Worm (Caenorhabditis elegans) whole organism, L3 larva: ENCODE data around the gene ucr-2.2.

ENCODE experiments used
- ama-1 ChIP-seq: fragments of 150-350 bp; optimal IDR thresholded peaks from 2 replicates; lab custom pipeline; 2018
- elt-3 ChIP-seq, 3 experiments: fragments of 150-350 bp in 1 of 3; sonication (generic microtip) in 2 of 3; optimal IDR thresholded peaks; 2 replicates in 2 of 3; 4 replicates in 1 of 3; lab custom pipeline; 2014 to 2017; ENCODE audit warnings: missing biosample characterization in 3 of 3, missing genetic modification characterization in 3 of 3
- pqm-1 ChIP-seq: fragments of 150-350 bp; optimal IDR thresholded peaks from 2 replicates; lab custom pipeline; 2017; ENCODE audit warnings: missing biosample characterization, missing genetic modification characterization, inconsistent platforms
- snpc-4 ChIP-seq: fragments of 150-350 bp; optimal IDR thresholded peaks from 2 replicates; lab custom pipeline; 2014; ENCODE audit warnings: missing biosample characterization, missing genetic modification characterization

DNA sequence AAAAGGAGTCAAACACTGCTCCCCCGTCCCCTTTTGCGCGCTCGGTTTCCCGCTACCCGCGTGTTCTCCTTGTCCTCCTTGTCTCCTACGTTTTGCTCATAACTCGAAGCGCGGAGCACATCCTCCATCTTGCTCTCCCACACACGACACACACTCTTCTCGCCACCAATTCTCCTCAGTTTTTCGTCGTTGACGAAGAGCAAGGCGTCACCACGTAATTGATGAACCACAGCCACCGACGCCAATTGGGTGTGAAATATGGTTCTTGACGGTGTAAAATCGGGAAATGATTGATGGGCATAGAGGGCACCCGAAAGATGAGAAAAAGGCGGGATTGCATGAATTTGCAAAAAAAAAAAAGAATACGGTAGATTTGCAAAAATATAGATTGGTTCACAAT is 24.9 kb upstream of the ucr-2.2 start:
- TF ChIP-seq ama-1 (lab: Kevin White, UChicago) = no peak
- no peak for TF ChIP-seq pqm-1 (tag; lab: Kevin White, UChicago)
- TF ChIP-seq snpc-4 = no peak
- no peak for TF ChIP-seq elt-3 (tag; optimal IDR thresholded peaks at IDR 0.05; lab: Kevin White, UChicago)
